Worm (Caenorhabditis elegans) whole organism, mixed stage, embryonic: ENCODE measurements around the gene F54C8.1.

Source experiments
- M03D4.4 ChIP-seq: sonication (generic microtip); optimal IDR thresholded peaks from 2 replicates; lab custom pipeline; 2017; ENCODE audit warnings: mild to moderate bottlenecking, missing genetic modification characterization, missing compliant biosample characterization
- bed-3 ChIP-seq: fragments of 200-800 bp; sonication (Bioruptor generic); optimal IDR thresholded peaks from 3 replicates; lab custom pipeline; 2018; ENCODE audit warnings: mild to moderate bottlenecking, missing genetic modification characterization, moderate library complexity, missing compliant biosample characterization
- blmp-1 ChIP-seq: fragments of 150-350 bp; optimal IDR thresholded peaks from 2 replicates; lab custom pipeline; 2014; ENCODE audit warnings: missing biosample characterization, missing genetic modification characterization
- ceh-39 ChIP-seq: fragments of 150-350 bp; optimal IDR thresholded peaks from 2 replicates; lab custom pipeline; 2014; ENCODE audit warnings: missing biosample characterization, missing genetic modification characterization
- ceh-43 ChIP-seq: fragments of 200-800 bp; sonication (Bioruptor generic); optimal IDR thresholded peaks from 2 replicates; lab custom pipeline; 2018; ENCODE audit warnings: mild to moderate bottlenecking, missing genetic modification characterization, moderate library complexity, missing compliant biosample characterization
- ceh-83 ChIP-seq: fragments of 200-800 bp; sonication (Bioruptor generic); optimal IDR thresholded peaks from 2 replicates; lab custom pipeline; 2018; ENCODE audit warnings: mild to moderate bottlenecking, missing genetic modification characterization, missing compliant biosample characterization
- ces-1 ChIP-seq: fragments of 150-350 bp; optimal IDR thresholded peaks from 2 replicates; lab custom pipeline; 2014; ENCODE audit warnings: missing biosample characterization, missing genetic modification reagents, missing genetic modification characterization
- cnd-1 ChIP-seq: fragments of 200-800 bp; sonication (Bioruptor generic); optimal IDR thresholded peaks from 2 replicates; lab custom pipeline; 2018; ENCODE audit warnings: mild to moderate bottlenecking, missing genetic modification characterization, missing compliant biosample characterization
- drap-1 ChIP-seq: fragments of 200-800 bp; sonication (Bioruptor generic); optimal IDR thresholded peaks from 3 replicates; lab custom pipeline; 2018; ENCODE audit warnings: mild to moderate bottlenecking, missing genetic modification characterization, missing compliant biosample characterization
- elt-1 ChIP-seq: sonication (generic microtip); optimal IDR thresholded peaks from 2 replicates; lab custom pipeline; 2017; ENCODE audit warnings: missing genetic modification characterization, mild to moderate bottlenecking, missing compliant biosample characterization, antibody characterized with exemption, moderate library complexity, borderline replicate concordance; ENCODE audit not compliant: insufficient read depth
- elt-3 ChIP-seq: fragments of 150-350 bp; optimal IDR thresholded peaks from 2 replicates; lab custom pipeline; 2014; ENCODE audit warnings: missing biosample characterization, missing genetic modification characterization
- flh-1 ChIP-seq: fragments of 200-800 bp; sonication (Bioruptor generic); optimal IDR thresholded peaks from 2 replicates; lab custom pipeline; 2018; ENCODE audit warnings: mild to moderate bottlenecking, missing genetic modification characterization, moderate library complexity, missing compliant biosample characterization
- ham-2 ChIP-seq: fragments of 200-800 bp; sonication (Bioruptor generic); optimal IDR thresholded peaks from 2 replicates; lab custom pipeline; 2018; ENCODE audit warnings: mild to moderate bottlenecking, missing genetic modification characterization, missing compliant biosample characterization
- hlh-1 ChIP-seq: fragments of 150-350 bp; optimal IDR thresholded peaks from 2 replicates; lab custom pipeline; 2014; ENCODE audit warnings: missing biosample characterization, missing genetic modification reagents, missing genetic modification characterization
- lin-13 ChIP-seq: fragments of 150-350 bp; optimal IDR thresholded peaks from 2 replicates; lab custom pipeline; 2014; ENCODE audit warnings: missing biosample characterization, missing genetic modification characterization
- lin-32 ChIP-seq: fragments of 200-800 bp; sonication (Bioruptor generic); optimal IDR thresholded peaks from 2 replicates; lab custom pipeline; 2018; ENCODE audit warnings: mild to moderate bottlenecking, missing genetic modification characterization, missing compliant biosample characterization
- lsy-2 ChIP-seq: fragments of 150-350 bp; optimal IDR thresholded peaks from 2 replicates; lab custom pipeline; 2014; ENCODE audit warnings: missing biosample characterization, missing genetic modification characterization
- mab-5 ChIP-seq: fragments of 150-350 bp; optimal IDR thresholded peaks from 2 replicates; lab custom pipeline; 2014; ENCODE audit warnings: missing biosample characterization, missing genetic modification characterization
- mep-1 ChIP-seq: fragments of 150-350 bp; optimal IDR thresholded peaks from 2 replicates; lab custom pipeline; 2017; ENCODE audit warnings: missing biosample characterization, missing genetic modification reagents, missing genetic modification characterization, inconsistent platforms
- mls-2 ChIP-seq: sonication (generic microtip); optimal IDR thresholded peaks from 2 replicates; lab custom pipeline; 2016; ENCODE audit warnings: mild to moderate bottlenecking, missing genetic modification characterization, moderate library complexity, missing compliant biosample characterization
- nhr-12 ChIP-seq: fragments of 150-350 bp; optimal IDR thresholded peaks from 2 replicates; lab custom pipeline; 2014; ENCODE audit warnings: missing biosample characterization, missing genetic modification characterization
- nhr-2 ChIP-seq: fragments of 150-350 bp; optimal IDR thresholded peaks from 2 replicates; lab custom pipeline; 2014; ENCODE audit warnings: missing biosample characterization, missing genetic modification characterization
- nhr-237 ChIP-seq: fragments of 150-350 bp; optimal IDR thresholded peaks from 2 replicates; lab custom pipeline; 2014; ENCODE audit warnings: missing biosample characterization, missing genetic modification characterization
- nhr-28 ChIP-seq: fragments of 150-350 bp; optimal IDR thresholded peaks from 2 replicates; lab custom pipeline; 2014; ENCODE audit warnings: missing biosample characterization, missing genetic modification characterization
- nhr-76 ChIP-seq: sonication (generic microtip); optimal IDR thresholded peaks from 2 replicates; lab custom pipeline; 2017; ENCODE audit warnings: missing biosample characterization, missing genetic modification characterization
- pha-4 ChIP-seq: fragments of 150-350 bp; optimal IDR thresholded peaks from 2 replicates; lab custom pipeline; 2018; ENCODE audit warnings: missing biosample characterization, missing genetic modification reagents, missing genetic modification characterization
- sem-2 ChIP-seq: fragments of 200-800 bp; sonication (Bioruptor generic); optimal IDR thresholded peaks from 2 replicates; lab custom pipeline; 2018; ENCODE audit warnings: mild to moderate bottlenecking, missing genetic modification characterization, missing compliant biosample characterization
- snpc-4 ChIP-seq: fragments of 150-350 bp; optimal IDR thresholded peaks from 2 replicates; lab custom pipeline; 2014; ENCODE audit warnings: missing biosample characterization, missing genetic modification characterization
- sptf-1 ChIP-seq: sonication (generic microtip); optimal IDR thresholded peaks from 2 replicates; lab custom pipeline; 2017; ENCODE audit warnings: mild to moderate bottlenecking, missing genetic modification characterization, moderate library complexity, missing compliant biosample characterization
- tbx-8 ChIP-seq: fragments of 200-800 bp; sonication (Bioruptor generic); optimal IDR thresholded peaks from 2 replicates; lab custom pipeline; 2018; ENCODE audit warnings: mild to moderate bottlenecking, missing genetic modification characterization, moderate library complexity, missing compliant biosample characterization
- unc-120 ChIP-seq: sonication (generic microtip); optimal IDR thresholded peaks from 2 replicates; lab custom pipeline; 2017; ENCODE audit warnings: missing genetic modification characterization, missing compliant biosample characterization; ENCODE audit not compliant: poor library complexity, severe bottlenecking
- unc-39 ChIP-seq: fragments of 150-350 bp; optimal IDR thresholded peaks from 2 replicates; lab custom pipeline; 2014; ENCODE audit warnings: missing biosample characterization, missing genetic modification characterization
- unc-62 ChIP-seq: fragments of 150-350 bp; optimal IDR thresholded peaks from 2 replicates; lab custom pipeline; 2014; ENCODE audit warnings: missing biosample characterization, missing genetic modification reagents, missing genetic modification characterization
- zip-8 ChIP-seq: fragments of 150-350 bp; optimal IDR thresholded peaks from 2 replicates; lab custom pipeline; 2014; ENCODE audit warnings: missing biosample characterization, missing genetic modification characterization
- ztf-11 ChIP-seq: fragments of 150-350 bp; optimal IDR thresholded peaks from 2 replicates; lab custom pipeline; 2014; ENCODE audit warnings: missing biosample characterization, missing genetic modification characterization

Gene F54C8.1

ce11 chrIII:9442846-9443245 lies 3.3 kb downstream of the F54C8.1 start:
- TF ChIP-seq tbx-8 (GFP tag; lab: Kevin White, UChicago) (no peak), nhr-2 (tag; lab: Kevin White, UChicago) (no peak), lin-32 (no peak), hlh-1 (tag; lab: Kevin White, UChicago) (no peak), elt-1 (tag; lab: Kevin White, UChicago) (no peak), nhr-237 (tag; lab: Kevin White, UChicago) (no peak), lin-13 (no peak), flh-1 (GFP tag; lab: Kevin White, UChicago) (no peak), snpc-4 (tag; lab: Kevin White, UChicago) (no peak), ceh-83 (GFP tag; lab: Kevin White, UChicago) (no peak), pha-4 (tag; lab: Kevin White, UChicago) (no peak), unc-39 (tag; lab: Kevin White, UChicago) (no peak), unc-62 (GFP tag; lab: Kevin White, UChicago) (no peak), bed-3 (GFP tag; lab: Kevin White, UChicago) (no peak), ceh-39 (no peak), nhr-28 (tag; lab: Kevin White, UChicago) (no peak), drap-1 (GFP tag; lab: Kevin White, UChicago) (no peak), mep-1 (no peak), sptf-1 (tag; lab: Kevin White, UChicago) (no peak)

- TF ChIP-seq mab-5 (tag; lab: Kevin White, UChicago): no peak
- peak; percentile 98 for TF ChIP-seq hlh-1 (tag; lab: Kevin White, UChicago)
- TF ChIP-seq mep-1: peak; percentile 88
- TF ChIP-seq drap-1 (GFP tag; lab: Kevin White, UChicago): peak; percentile 32
- no peak for TF ChIP-seq elt-1 (tag; lab: Kevin White, UChicago)
- TF ChIP-seq snpc-4 (tag; lab: Kevin White, UChicago): no peak
- no peak for TF ChIP-seq nhr-12 (tag; lab: Kevin White, UChicago)
- no peak for TF ChIP-seq M03D4.4 (tag; lab: Kevin White, UChicago)
- TF ChIP-seq nhr-2 (tag; lab: Kevin White, UChicago): peak; percentile 12
- TF ChIP-seq zip-8 (tag; lab: Kevin White, UChicago): no peak
- TF ChIP-seq sptf-1 (tag; lab: Kevin White, UChicago): peak; percentile 73
- TF ChIP-seq pha-4 (tag; lab: Kevin White, UChicago): peak; percentile 83
- TF ChIP-seq lin-13: peak; percentile 28
- TF ChIP-seq elt-3: peak; percentile 8
- TF ChIP-seq ceh-83 (GFP tag; lab: Kevin White, UChicago): peak; percentile 66
- TF ChIP-seq flh-1 (GFP tag; lab: Kevin White, UChicago): no peak
- TF ChIP-seq blmp-1 (tag; lab: Kevin White, UChicago): no peak
- no peak for TF ChIP-seq tbx-8 (GFP tag; lab: Kevin White, UChicago)
- peak; percentile 93 for TF ChIP-seq ceh-39
- peak; percentile 94 for TF ChIP-seq cnd-1 (tag; lab: Kevin White, UChicago)
- TF ChIP-seq nhr-28 (tag; lab: Kevin White, UChicago): no peak
- TF ChIP-seq ztf-11 (tag; lab: Kevin White, UChicago): peak; percentile 63
- TF ChIP-seq unc-62 (GFP tag; lab: Kevin White, UChicago): peak; percentile 74
- TF ChIP-seq sem-2 (GFP tag; lab: Kevin White, UChicago): no peak
- TF ChIP-seq nhr-237 (tag; lab: Kevin White, UChicago): peak; percentile 65
- TF ChIP-seq unc-120 (tag; lab: Kevin White, UChicago): peak; percentile 82
- no peak for TF ChIP-seq unc-39 (tag; lab: Kevin White, UChicago)
- peak; percentile 66 for TF ChIP-seq mls-2 (tag; lab: Kevin White, UChicago)
- no peak for TF ChIP-seq bed-3 (GFP tag; lab: Kevin White, UChicago)
- no peak for TF ChIP-seq ceh-43 (GFP tag; lab: Kevin White, UChicago)
- TF ChIP-seq nhr-76: no peak
- TF ChIP-seq ces-1 (GFP tag; lab: Kevin White, UChicago): peak; percentile 84
- TF ChIP-seq lin-32: peak; percentile 83
- peak; percentile 69 for TF ChIP-seq ham-2 (GFP tag; lab: Kevin White, UChicago)
- peak; percentile 85 for TF ChIP-seq lsy-2 (tag; lab: Kevin White, UChicago)
Observed at ce11 chrIII:9443417-9444027, 4.0 kb downstream of the F54C8.1 start, which contains the start of gene pir-2. pir-2 (minus strand) TSS chrIII:9443634.
